Worm (Caenorhabditis elegans) whole organism, L1 larva: ENCODE measurements around the gene F20D6.10.

ENCODE experiments used
- alr-1 ChIP-seq: fragments of 200-800 bp; sonication (Bioruptor generic); optimal IDR thresholded peaks from 2 replicates; lab custom pipeline; 2018; ENCODE audit warnings: borderline replicate concordance, mild to moderate bottlenecking, missing genetic modification characterization, missing compliant biosample characterization
- elt-3 ChIP-seq, 6 experiments: fragments of 150-350 bp in 1 of 6; sonication (generic microtip); optimal IDR thresholded peaks; 2 replicates each; lab custom pipeline; 2017 to 2018; ENCODE audit warnings: missing biosample characterization in 6 of 6, missing genetic modification characterization in 6 of 6, inconsistent platforms in 1 of 6
- fkh-8 ChIP-seq: sonication (generic microtip); optimal IDR thresholded peaks from 2 replicates; lab custom pipeline; 2016; ENCODE audit warnings: mild to moderate bottlenecking, missing genetic modification characterization, missing compliant biosample characterization
- nhr-12 ChIP-seq: sonication (generic microtip); optimal IDR thresholded peaks from 2 replicates; lab custom pipeline; 2017; ENCODE audit warnings: missing biosample characterization, missing genetic modification characterization
- nhr-77 ChIP-seq: fragments of 150-350 bp; optimal IDR thresholded peaks from 2 replicates; lab custom pipeline; 2014; ENCODE audit warnings: missing biosample characterization, missing genetic modification characterization
- nhr-84 ChIP-seq: sonication (generic microtip); optimal IDR thresholded peaks from 2 replicates; lab custom pipeline; 2017; ENCODE audit warnings: missing biosample characterization, missing genetic modification characterization
- swsn-7 ChIP-seq: sonication (generic microtip); optimal IDR thresholded peaks from 2 replicates; lab custom pipeline; 2016; ENCODE audit warnings: missing genetic modification characterization, missing compliant biosample characterization
- tbx-2 ChIP-seq: sonication (generic microtip); optimal IDR thresholded peaks from 2 replicates; lab custom pipeline; 2016; ENCODE audit warnings: missing genetic modification characterization, missing compliant biosample characterization
- unc-130 ChIP-seq: fragments of 150-350 bp; optimal IDR thresholded peaks from 2 replicates; lab custom pipeline; 2017; ENCODE audit warnings: missing biosample characterization, missing genetic modification characterization, inconsistent platforms
- zip-4 ChIP-seq: fragments of 200-800 bp; sonication (Bioruptor generic); optimal IDR thresholded peaks from 2 replicates; lab custom pipeline; 2018; ENCODE audit warnings: mild to moderate bottlenecking, missing genetic modification characterization, moderate library complexity, missing compliant biosample characterization
- ztf-11 ChIP-seq, 2 experiments: sonication (generic microtip); optimal IDR thresholded peaks; 2 replicates each; lab custom pipeline; 2016 to 2017; ENCODE audit warnings: missing genetic modification characterization in 2 of 2, missing biosample characterization in 1 of 2, missing compliant biosample characterization in 1 of 2

ce11 chrV:8203085-8203643, 7.4 kb upstream of the F20D6.10 start, which contains the start of gene cest-17:
- TF ChIP-seq unc-130 (tag; lab: Kevin White, UChicago) (no peak), alr-1 (no peak), nhr-12 (no peak), elt-3 (tag; optimal IDR thresholded peaks at IDR 0.05; lab: Kevin White, UChicago) (no peak), zip-4 (GFP tag; lab: Kevin White, UChicago) (no peak), nhr-84 (tag; lab: Kevin White, UChicago) (no peak), swsn-7 (tag; lab: Kevin White, UChicago) (no peak), fkh-8 (tag; lab: Kevin White, UChicago) (no peak), nhr-77 (tag; lab: Kevin White, UChicago) (no peak), ztf-11 (tag; optimal IDR thresholded peaks at IDR 0.05; lab: Kevin White, UChicago) (no peak), tbx-2 (no peak)
